Fruit fly (Drosophila melanogaster): ENCODE measurements around the gene CG17362.

dm6 chr3L:13987578-13987977 lies 1.2 kb downstream of the CG17362 start, which contains the start of gene CG9040:
- TF ChIP-seq psq (optimal IDR thresholded peaks at IDR 0.05) (no peak), usp (GFP tag; optimal IDR thresholded peaks at IDR 0.05) (no peak), pan (optimal IDR thresholded peaks at IDR 0.05) (no peak), CG8478 (optimal IDR thresholded peaks at IDR 0.05) (no peak)

Data from whole organism.